Fruit fly (Drosophila melanogaster) whole organism, wandering third instar larva: Measurements from ENCODE around the gene CG9338.

ENCODE experiments used
- Abd-B ChIP-seq: fragments of >200 bp; optimal IDR thresholded peaks from 2 replicates; lab custom pipeline; 2017; ENCODE audit warnings: missing biosample characterization, missing genetic modification characterization
- Dfd ChIP-seq: fragments of >200 bp; optimal IDR thresholded peaks from 2 replicates; lab custom pipeline; 2017; ENCODE audit warnings: missing biosample characterization, missing genetic modification characterization
- HLH106 ChIP-seq: fragments of 200-800 bp; optimal IDR thresholded peaks from 3 replicates; lab custom pipeline; 2019; ENCODE audit warnings: missing biosample characterization, mild to moderate bottlenecking, missing genetic modification characterization, moderate library complexity
- Sp1 ChIP-seq: fragments of 200-800 bp; sonication (Bioruptor generic); optimal IDR thresholded peaks from 3 replicates; lab custom pipeline; 2019; ENCODE audit warnings: missing biosample characterization, mild to moderate bottlenecking, missing genetic modification characterization, moderate library complexity
- br ChIP-seq: fragments of 200-800 bp; sonication (Bioruptor generic); optimal IDR thresholded peaks from 2 replicates; lab custom pipeline; 2016; ENCODE audit warnings: missing biosample characterization, missing genetic modification characterization
- brk ChIP-seq: fragments of 200-800 bp; sonication (Bioruptor generic); optimal IDR thresholded peaks from 2 replicates; lab custom pipeline; 2016; ENCODE audit warnings: missing biosample characterization, mild to moderate bottlenecking, missing genetic modification characterization
- dl ChIP-seq, 2 experiments: fragments of 175-275, 200-275 bp in 1 of 2; fragments of 200-275 bp in 1 of 2; sonication (Bioruptor generic); optimal IDR thresholded peaks; lab custom pipeline; 2018; ENCODE audit warnings: mild to moderate bottlenecking in 2 of 2, missing biosample characterization in 2 of 2, missing genetic modification characterization in 2 of 2, moderate library complexity in 2 of 2; ENCODE audit not compliant: partially characterized antibody in 2 of 2, insufficient read depth in 1 of 2
- ey ChIP-seq: fragments of 200-800 bp; sonication (Bioruptor generic); optimal IDR thresholded peaks from 2 replicates; lab custom pipeline; 2016; ENCODE audit warnings: missing biosample characterization, missing genetic modification characterization
- fru ChIP-seq: fragments of 200-800 bp; sonication (Bioruptor generic); optimal IDR thresholded peaks from 3 replicates; lab custom pipeline; 2016; ENCODE audit warnings: missing biosample characterization, mild to moderate bottlenecking, missing genetic modification characterization
- h ChIP-seq: fragments of 200-800 bp; sonication (Bioruptor generic); optimal IDR thresholded peaks from 3 replicates; lab custom pipeline; 2016; ENCODE audit warnings: missing biosample characterization, mild to moderate bottlenecking, missing genetic modification characterization
- pan ChIP-seq: fragments of >200 bp; optimal IDR thresholded peaks from 2 replicates; lab custom pipeline; 2017

DNA sequence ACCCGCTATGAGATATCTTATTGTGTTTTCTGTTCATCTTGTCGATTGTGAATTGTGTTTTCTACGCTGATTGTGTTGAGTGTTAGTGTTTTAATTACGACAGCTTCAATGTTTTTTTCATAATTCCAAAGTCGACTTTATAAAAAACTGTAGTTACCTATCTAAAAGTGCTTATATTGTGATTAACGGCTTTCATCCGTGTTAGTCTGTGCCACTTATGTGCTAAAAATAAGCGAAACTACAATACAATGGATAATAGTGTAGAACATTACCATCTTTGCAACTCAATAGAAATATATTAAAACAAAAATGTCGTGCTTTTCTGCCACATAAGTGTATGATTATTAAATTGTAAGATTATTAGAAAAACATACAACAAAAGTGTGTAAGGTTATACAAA lies 48.9 kb upstream of the CG9338 start, which contains the start of gene CG33322:
- TF ChIP-seq pan = no peak
- no peak for TF ChIP-seq Abd-B (GFP tag; lab: Kevin White, UChicago)
- no peak for TF ChIP-seq dl (GFP tag; optimal IDR thresholded peaks at IDR 0.05; lab: Kevin White, UChicago; ENCODE audit: insufficient read depth in 1 of 2, partially characterized antibody in 2 of 2)
- TF ChIP-seq br (GFP tag; lab: Kevin White, UChicago) = no peak
- no peak for TF ChIP-seq HLH106 (tag; lab: Kevin White, UChicago)
- no peak for TF ChIP-seq Sp1 (GFP tag; lab: Kevin White, UChicago)
- TF ChIP-seq ey (GFP tag; lab: Kevin White, UChicago) = no peak
- TF ChIP-seq fru (GFP tag; lab: Kevin White, UChicago) = no peak
- no peak for TF ChIP-seq brk
- TF ChIP-seq Dfd (GFP tag; lab: Kevin White, UChicago) = no peak
- no peak for TF ChIP-seq h (GFP tag; lab: Kevin White, UChicago)
